Worm (Caenorhabditis elegans): ENCODE measurements around the gene F52G3.8.

The F52G3.8 gene

ce11 chrX:16929560-16930332 lies 23.0 kb downstream of the F52G3.8 start (continued):
- TF ChIP-seq egl-27 (tag; optimal IDR thresholded peaks at IDR 0.05) (peak; percentile 98), nhr-10 (tag; optimal IDR thresholded peaks at IDR 0.05) (peak; percentile 84), dmd-4 (tag; optimal IDR thresholded peaks at IDR 0.05) (peak; percentile 24), ztf-11 (tag; optimal IDR thresholded peaks at IDR 0.05) (no peak), gmeb-1 (tag; optimal IDR thresholded peaks at IDR 0.05) (peak; percentile 82), lsy-2 (tag; optimal IDR thresholded peaks at IDR 0.05) (peak; percentile 87 to 95), mab-5 (tag; optimal IDR thresholded peaks at IDR 0.05) (peak; percentile 87), alr-1 (tag; optimal IDR thresholded peaks at IDR 0.05) (peak; percentile 75), ceh-16 (tag; optimal IDR thresholded peaks at IDR 0.05) (peak; percentile 90), ztf-1 (GFP tag; conservative IDR thresholded peaks at IDR 0.05) (0 out of 2 replicates have a peak, but pooled peaks have one; percentile 88), C34F6.9 (tag; optimal IDR thresholded peaks at IDR 0.05) (peak; percentile 100)

ce11 chrX:16928087-16928486 lies 24.7 kb downstream of the F52G3.8 start:
- TF ChIP-seq nhr-11 (tag; optimal IDR thresholded peaks at IDR 0.05) (no peak), nhr-23 (tag; optimal IDR thresholded peaks at IDR 0.05) (no peak), crh-2 (tag; optimal IDR thresholded peaks at IDR 0.05) (peak; percentile 89), F13H6.1 (tag; optimal IDR thresholded peaks at IDR 0.05) (no peak), nhr-10 (tag; optimal IDR thresholded peaks at IDR 0.05) (no peak), nhr-129 (tag; optimal IDR thresholded peaks at IDR 0.05) (peak; percentile 66), sma-9 (GFP tag; optimal IDR thresholded peaks at IDR 0.05) (peak; percentile 25), sma-9 (tag; optimal IDR thresholded peaks at IDR 0.05) (no peak), ztf-11 (tag; optimal IDR thresholded peaks at IDR 0.05) (no peak), Y55F3AM.14 (GFP tag; optimal IDR thresholded peaks at IDR 0.05) (peak; percentile 2), C34F6.9 (tag; optimal IDR thresholded peaks at IDR 0.05) (peak; percentile 30), lin-39 (tag; optimal IDR thresholded peaks at IDR 0.05) (no peak), R02D3.7 (tag; optimal IDR thresholded peaks at IDR 0.05) (no peak), unc-55 (GFP tag; optimal IDR thresholded peaks at IDR 0.05) (peak; percentile 44), dmd-4 (tag; optimal IDR thresholded peaks at IDR 0.05) (no peak), alr-1 (tag; optimal IDR thresholded peaks at IDR 0.05) (no peak), blmp-1 (tag; optimal IDR thresholded peaks at IDR 0.05; ENCODE audit: insufficient read depth) (no peak), ztf-1 (GFP tag; conservative IDR thresholded peaks at IDR 0.05) (no peak), nhr-25 (tag; optimal IDR thresholded peaks at IDR 0.05) (no peak), nhr-237 (tag; optimal IDR thresholded peaks at IDR 0.05) (no peak), ceh-16 (tag; optimal IDR thresholded peaks at IDR 0.05) (no peak), nhr-21 (tag; optimal IDR thresholded peaks at IDR 0.05) (peak; percentile 26), snpc-4 (tag; optimal IDR thresholded peaks at IDR 0.05) (no peak), nhr-12 (tag; optimal IDR thresholded peaks at IDR 0.05) (no peak), ama-1 (optimal IDR thresholded peaks at IDR 0.05) (no peak), lin-13 (GFP tag; optimal IDR thresholded peaks at IDR 0.05) (peak; percentile 55), lin-11 (tag; optimal IDR thresholded peaks at IDR 0.05) (peak; percentile 4), mdl-1 (tag; optimal IDR thresholded peaks at IDR 0.05) (no peak), sma-3 (GFP tag; optimal IDR thresholded peaks at IDR 0.05) (peak; percentile 50), ZK546.5 (tag; optimal IDR thresholded peaks at IDR 0.05) (no peak)

ce11 chrX:16925343-16925742 lies 27.4 kb downstream of the F52G3.8 start:
- TF ChIP-seq snpc-4 (tag; optimal IDR thresholded peaks at IDR 0.05) (peak; percentile 87), nhr-11 (tag; optimal IDR thresholded peaks at IDR 0.05) (no peak)

ce11 chrX:16923636-16924035 lies 29.1 kb downstream of the F52G3.8 start, which contains the start of gene C30E1.4:
Gene C30E1.4, plus strand, starts transcription at chrX:16923936.
- TF ChIP-seq mbf-1 (tag; optimal IDR thresholded peaks at IDR 0.05) (no peak), F13H6.1 (tag; optimal IDR thresholded peaks at IDR 0.05) (no peak), fos-1 (tag; optimal IDR thresholded peaks at IDR 0.05) (no peak), ztf-11 (tag; optimal IDR thresholded peaks at IDR 0.05) (no peak), nhr-23 (tag; optimal IDR thresholded peaks at IDR 0.05) (no peak), lsy-2 (tag; optimal IDR thresholded peaks at IDR 0.05) (no peak), blmp-1 (tag; optimal IDR thresholded peaks at IDR 0.05; ENCODE audit: insufficient read depth) (no peak), egl-27 (tag; optimal IDR thresholded peaks at IDR 0.05) (no peak), nhr-6 (tag; optimal IDR thresholded peaks at IDR 0.05) (no peak), snpc-4 (tag; optimal IDR thresholded peaks at IDR 0.05) (no peak), nhr-25 (tag; optimal IDR thresholded peaks at IDR 0.05) (no peak), nhr-12 (tag; optimal IDR thresholded peaks at IDR 0.05) (no peak), nhr-21 (tag; optimal IDR thresholded peaks at IDR 0.05) (no peak), unc-62 (GFP tag; optimal IDR thresholded peaks at IDR 0.05) (no peak), sem-4 (tag; optimal IDR thresholded peaks at IDR 0.05) (no peak), dmd-4 (tag; optimal IDR thresholded peaks at IDR 0.05) (no peak), ZK546.5 (tag; optimal IDR thresholded peaks at IDR 0.05) (no peak)
